Worm (Caenorhabditis elegans): ENCODE data around the gene pno-1.

Gene pno-1

ce11 chrII:9764696-9765095 lies 22.0 kb upstream of the pno-1 start:
- TF ChIP-seq nhr-11 (tag; optimal IDR thresholded peaks at IDR 0.05) (no peak), elt-2 (tag; optimal IDR thresholded peaks at IDR 0.05) (no peak), aly-2 (tag; optimal IDR thresholded peaks at IDR 0.05) (no peak), ZK546.5 (tag; optimal IDR thresholded peaks at IDR 0.05) (no peak)

ce11 chrII:9759382-9759781 lies 16.7 kb upstream of the pno-1 start:
- TF ChIP-seq nhr-237 (tag; optimal IDR thresholded peaks at IDR 0.05) (no peak), zag-1 (tag; optimal IDR thresholded peaks at IDR 0.05) (no peak), nfya-1 (tag; optimal IDR thresholded peaks at IDR 0.05; ENCODE audit: insufficient read depth) (peak; percentile 26), egl-27 (tag; optimal IDR thresholded peaks at IDR 0.05) (no peak), nhr-11 (tag; optimal IDR thresholded peaks at IDR 0.05) (peak; percentile 60)

- peak; percentile 40 for TF ChIP-seq nhr-11 (tag; optimal IDR thresholded peaks at IDR 0.05)
- TF ChIP-seq nfya-1 (tag; optimal IDR thresholded peaks at IDR 0.05; ENCODE audit: insufficient read depth): peak; percentile 31
- no peak for TF ChIP-seq zag-1 (tag; optimal IDR thresholded peaks at IDR 0.05)
Observed at ce11 chrII:9757651-9758282, 15.1 kb upstream of the pno-1 start, which contains the start of gene shk-1. Gene shk-1 (plus strand): TSS chrII:9758232.

- peak; percentile 45 for TF ChIP-seq fkh-10 (GFP tag; optimal IDR thresholded peaks at IDR 0.05)
- TF ChIP-seq ceh-28 (tag; optimal IDR thresholded peaks at IDR 0.05): no peak
Observed at ce11 chrII:9755425-9755824, 12.7 kb upstream of the pno-1 start.

ce11 chrII:9753730-9754129 lies 11.0 kb upstream of the pno-1 start, which contains the start of gene ZK1321.1:
Gene ZK1321.1 (plus strand): TSS chrII:9754030.
- TF ChIP-seq nhr-11 (tag; optimal IDR thresholded peaks at IDR 0.05) (no peak), ceh-9 (tag; optimal IDR thresholded peaks at IDR 0.05) (no peak), nhr-237 (tag; optimal IDR thresholded peaks at IDR 0.05) (no peak), jun-1 (tag; optimal IDR thresholded peaks at IDR 0.05) (no peak), sea-2 (GFP tag; optimal IDR thresholded peaks at IDR 0.05) (no peak), pha-4 (tag; optimal IDR thresholded peaks at IDR 0.05) (no peak)

- TF ChIP-seq nhr-77 (tag; optimal IDR thresholded peaks at IDR 0.05): no peak
- TF ChIP-seq ZK546.5 (tag; optimal IDR thresholded peaks at IDR 0.05): no peak
- no peak for TF ChIP-seq nhr-11 (tag; optimal IDR thresholded peaks at IDR 0.05)
- TF ChIP-seq lin-15B (tag; optimal IDR thresholded peaks at IDR 0.05): no peak
- TF ChIP-seq hmg-11 (tag; optimal IDR thresholded peaks at IDR 0.05): no peak
- no peak for TF ChIP-seq elt-2 (tag; optimal IDR thresholded peaks at IDR 0.05)
- no peak for TF ChIP-seq aly-2 (tag; optimal IDR thresholded peaks at IDR 0.05)
- TF ChIP-seq nhr-12 (tag; optimal IDR thresholded peaks at IDR 0.05): no peak
- no peak for TF ChIP-seq jun-1 (tag; optimal IDR thresholded peaks at IDR 0.05)
- no peak for TF ChIP-seq lsy-12 (tag; optimal IDR thresholded peaks at IDR 0.05)
- no peak for TF ChIP-seq nfya-1 (tag; optimal IDR thresholded peaks at IDR 0.05; ENCODE audit: insufficient read depth)
- TF ChIP-seq nhr-43 (tag; optimal IDR thresholded peaks at IDR 0.05; ENCODE audit: poor library complexity, severe bottlenecking): no peak
- TF ChIP-seq mml-1 (tag; optimal IDR thresholded peaks at IDR 0.05): no peak
- TF ChIP-seq ama-1 (optimal IDR thresholded peaks at IDR 0.05): no peak
- TF ChIP-seq nhr-237 (tag; optimal IDR thresholded peaks at IDR 0.05): no peak
- no peak for TF ChIP-seq pha-4 (tag; optimal IDR thresholded peaks at IDR 0.05)
- no peak for TF ChIP-seq nhr-76 (tag; optimal IDR thresholded peaks at IDR 0.05)
- no peak for TF ChIP-seq ztf-4 (tag; optimal IDR thresholded peaks at IDR 0.05)
Observed at ce11 chrII:9753056-9753455, 10.4 kb upstream of the pno-1 start, which contains the start of gene Y53C12B.7. Gene Y53C12B.7 (minus strand): TSS chrII:9753218.

ce11 chrII:9752278-9752677 lies 9.6 kb upstream of the pno-1 start:
- peak; percentile 81 for TF ChIP-seq nhr-43 (tag; optimal IDR thresholded peaks at IDR 0.05; ENCODE audit: poor library complexity, severe bottlenecking)
- no peak for TF ChIP-seq ztf-4 (tag; optimal IDR thresholded peaks at IDR 0.05)
- peak; percentile 71 for TF ChIP-seq nhr-23 (tag; optimal IDR thresholded peaks at IDR 0.05)

- TF ChIP-seq aly-2 (tag; optimal IDR thresholded peaks at IDR 0.05) (no peak), lin-15B (tag; optimal IDR thresholded peaks at IDR 0.05) (peak; percentile 88), R02D3.7 (tag; optimal IDR thresholded peaks at IDR 0.05) (peak; percentile 96), snpc-4 (tag; optimal IDR thresholded peaks at IDR 0.05) (peak; percentile 66), nhr-11 (tag; optimal IDR thresholded peaks at IDR 0.05) (no peak), pqm-1 (tag; optimal IDR thresholded peaks at IDR 0.05) (peak; percentile 71), ceh-16 (tag; optimal IDR thresholded peaks at IDR 0.05) (no peak), pha-4 (tag; optimal IDR thresholded peaks at IDR 0.05) (peak; percentile 93), jun-1 (tag; optimal IDR thresholded peaks at IDR 0.05) (no peak), unc-39 (tag; optimal IDR thresholded peaks at IDR 0.05) (no peak), skn-1 (tag; optimal IDR thresholded peaks at IDR 0.05) (peak; percentile 73), hmg-11 (tag; optimal IDR thresholded peaks at IDR 0.05) (peak; percentile 60), elt-1 (tag; optimal IDR thresholded peaks at IDR 0.05) (peak; percentile 54), elt-2 (tag; optimal IDR thresholded peaks at IDR 0.05) (peak; percentile 55), nfya-1 (tag; optimal IDR thresholded peaks at IDR 0.05; ENCODE audit: insufficient read depth) (peak; percentile 97), nhr-28 (tag; optimal IDR thresholded peaks at IDR 0.05) (no peak), ama-1 (optimal IDR thresholded peaks at IDR 0.05) (no peak), ceh-82 (tag; optimal IDR thresholded peaks at IDR 0.05) (no peak), ceh-28 (tag; optimal IDR thresholded peaks at IDR 0.05) (peak; percentile 64), eor-1 (tag; optimal IDR thresholded peaks at IDR 0.05) (no peak), nhr-43 (tag; optimal IDR thresholded peaks at IDR 0.05; ENCODE audit: poor library complexity, severe bottlenecking) (peak; percentile 69)
Observed at ce11 chrII:9746069-9746468, 3.4 kb upstream of the pno-1 start, which contains the start of the genes Y53C12B.1 and nos-3. Gene Y53C12B.1 (minus strand): TSS chrII:9746078. Gene nos-3 (plus strand): TSS chrII:9746316.

Measured in whole organism, L3 larva.